Worm (Caenorhabditis elegans) whole organism, L2 larva: ENCODE measurements around the gene czw-1.
"Not testable (repeated sequence)": the region's sequence is repeated elsewhere in the genome, so short reads cannot be mapped to it uniquely, and the experiment has no call there.

Experiments
- F13H6.1 ChIP-seq: sonication (generic microtip); optimal IDR thresholded peaks from 2 replicates; lab custom pipeline; 2016; ENCODE audit warnings: missing genetic modification characterization, missing compliant biosample characterization
- blmp-1 ChIP-seq: sonication (generic microtip); optimal IDR thresholded peaks from 2 replicates; lab custom pipeline; 2017; ENCODE audit warnings: missing genetic modification characterization, mild to moderate bottlenecking, missing compliant biosample characterization, antibody characterized with exemption, moderate library complexity; ENCODE audit not compliant: insufficient read depth
- gmeb-1 ChIP-seq: fragments of 150-350 bp; optimal IDR thresholded peaks from 2 replicates; lab custom pipeline; 2014; ENCODE audit warnings: missing biosample characterization, missing genetic modification characterization
- lin-13 ChIP-seq: fragments of 150-350 bp; optimal IDR thresholded peaks from 2 replicates; lab custom pipeline; 2014; ENCODE audit warnings: missing biosample characterization, missing genetic modification reagents, missing genetic modification characterization
- lin-39 ChIP-seq: fragments of 150-350 bp; optimal IDR thresholded peaks from 2 replicates; lab custom pipeline; 2014; ENCODE audit warnings: missing biosample characterization, missing genetic modification reagents, missing genetic modification characterization
- nhr-10 ChIP-seq: sonication (generic microtip); optimal IDR thresholded peaks from 2 replicates; lab custom pipeline; 2017; ENCODE audit warnings: missing biosample characterization, missing genetic modification characterization
- nhr-6 ChIP-seq: fragments of 150-350 bp; optimal IDR thresholded peaks from 2 replicates; lab custom pipeline; 2014; ENCODE audit warnings: missing biosample characterization, missing genetic modification characterization
- zag-1 ChIP-seq: fragments of 150-350 bp; optimal IDR thresholded peaks from 2 replicates; lab custom pipeline; 2014; ENCODE audit warnings: missing biosample characterization, missing genetic modification characterization
- ztf-4 ChIP-seq: fragments of 150-350 bp; optimal IDR thresholded peaks from 2 replicates; lab custom pipeline; 2014; ENCODE audit warnings: missing biosample characterization, missing genetic modification characterization

DNA sequence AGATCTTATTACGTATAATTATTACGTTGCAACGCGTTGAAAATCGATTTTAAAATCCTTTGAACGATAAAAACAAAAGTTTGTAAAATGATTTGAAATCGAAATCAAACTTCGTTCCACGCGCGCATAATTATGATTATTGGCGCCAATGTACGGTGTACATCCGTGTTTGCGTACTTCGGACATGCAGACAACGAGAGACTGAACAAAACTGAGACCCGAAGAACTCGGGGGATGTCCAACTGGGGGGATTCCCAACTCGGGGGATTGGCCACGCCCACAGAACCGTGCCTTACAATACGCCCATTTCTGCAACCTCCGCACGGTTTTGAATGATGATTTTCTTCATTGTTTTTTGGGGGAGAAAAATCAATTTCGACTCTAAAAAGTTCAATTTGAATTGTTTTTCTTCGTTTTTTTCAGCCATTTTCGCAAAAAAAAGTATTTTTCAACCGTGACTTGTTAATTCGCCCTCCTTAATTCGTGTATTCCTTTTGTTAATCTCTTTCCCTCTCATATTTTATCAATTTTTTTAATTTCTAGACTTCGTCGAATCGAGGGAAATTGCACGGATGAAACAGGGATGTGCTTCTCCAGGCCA is 374 bp upstream of the czw-1 start, which contains the start of gene F20D12.12:
- TF ChIP-seq lin-39 (tag; lab: Kevin White, UChicago); nhr-10 (tag; lab: Kevin White, UChicago); ztf-4 (tag; lab: Kevin White, UChicago); nhr-6 (tag; lab: Kevin White, UChicago); blmp-1: not testable (repeated sequence)
- TF ChIP-seq zag-1 (peak; percentile 49), lin-13 (GFP tag; lab: Kevin White, UChicago) (peak; percentile 65), gmeb-1 (peak; percentile 32), F13H6.1 (tag; lab: Kevin White, UChicago) (peak; percentile 68)
